Fruit fly (Drosophila melanogaster): ENCODE measurements around the gene Osi17.
A peak's percentile ranks its signal among the peaks of the same experiment; 100 is the strongest.

Osi17 gene

dm6 chr3R:6341668-6342067 lies 30.1 kb downstream of the Osi17 start, which contains the start of gene CG17917:
Gene CG17917, plus strand, starts transcription at chr3R:6341968.
- TF ChIP-seq CG8632 (GFP tag; optimal IDR thresholded peaks at IDR 0.05) (no peak), CG6163 (GFP tag; IDR thresholded peaks at IDR 0.05) (no peak)

- TF ChIP-seq CG11294 (GFP tag; IDR thresholded peaks at IDR 0.05) (no peak), Sox14 (GFP tag; optimal IDR thresholded peaks at IDR 0.05) (no peak)
These were observed 31.1 kb downstream of the Osi17 start, which contains the start of gene CG10298 for dm6 chr3R:6342702-6343101. Gene CG10298, plus strand, starts transcription at chr3R:6343002.

- TF ChIP-seq CG6792 (GFP tag; optimal IDR thresholded peaks at IDR 0.05) (peak; percentile 22), CG8119 (GFP tag; IDR thresholded peaks at IDR 0.05) (peak; percentile 61), svp (GFP tag) (no peak), Smox (GFP tag; optimal IDR thresholded peaks at IDR 0.05) (peak; percentile 27), Ets21C (GFP tag; optimal IDR thresholded peaks at IDR 0.05) (no peak), Sox102F (GFP tag; optimal IDR thresholded peaks at IDR 0.05) (no peak), dsx (GFP tag; optimal IDR thresholded peaks at IDR 0.05; ENCODE audit: poor library complexity, severe bottlenecking) (peak; percentile 13), CG4318 (GFP tag; optimal IDR thresholded peaks at IDR 0.05) (no peak), achi (GFP tag; optimal IDR thresholded peaks at IDR 0.05) (peak; percentile 41), Eip78C (GFP tag) (peak; percentile 60), CG6276 (GFP tag; optimal IDR thresholded peaks at IDR 0.05) (no peak), Blimp-1 (GFP tag; optimal IDR thresholded peaks at IDR 0.05) (no peak), Gug (GFP tag; IDR thresholded peaks at IDR 0.05) (no peak), fkh (GFP tag; optimal IDR thresholded peaks at IDR 0.05) (no peak), spab (GFP tag; optimal IDR thresholded peaks at IDR 0.05) (no peak), topi (GFP tag; optimal IDR thresholded peaks at IDR 0.05) (peak; percentile 35), Hr4 (GFP tag; optimal IDR thresholded peaks at IDR 0.05) (peak; percentile 19), CG10631 (GFP tag; optimal IDR thresholded peaks at IDR 0.05) (peak; percentile 39), Lpt (GFP tag; optimal IDR thresholded peaks at IDR 0.05) (no peak), lz (GFP tag; optimal IDR thresholded peaks at IDR 0.05) (peak; percentile 14), acj6 (GFP tag; optimal IDR thresholded peaks at IDR 0.05) (peak; percentile 52), CG8319 (GFP tag; optimal IDR thresholded peaks at IDR 0.05) (no peak), fd85E (GFP tag; optimal IDR thresholded peaks at IDR 0.05) (no peak), Hr39 (GFP tag; optimal IDR thresholded peaks at IDR 0.05) (peak; percentile 23), Ets96B (tag; optimal IDR thresholded peaks at IDR 0.05) (peak; percentile 27), CG3919 (GFP tag; optimal IDR thresholded peaks at IDR 0.05) (peak; percentile 57), CG8632 (GFP tag; optimal IDR thresholded peaks at IDR 0.05) (peak; percentile 57), Sox15 (GFP tag; optimal IDR thresholded peaks at IDR 0.05) (peak; percentile 15), CG32006 (GFP tag; optimal IDR thresholded peaks at IDR 0.05) (no peak), CG11902 (GFP tag; optimal IDR thresholded peaks at IDR 0.05) (no peak), Hr38 (GFP tag; optimal IDR thresholded peaks at IDR 0.05) (no peak), ss (GFP tag; optimal IDR thresholded peaks at IDR 0.05) (no peak), CG3032 (tag; optimal IDR thresholded peaks at IDR 0.05) (peak; percentile 37), pdm3 (GFP tag; optimal IDR thresholded peaks at IDR 0.05) (peak; percentile 24), CG7368 (GFP tag; optimal IDR thresholded peaks at IDR 0.05) (peak; percentile 32), CG9139 (GFP tag; optimal IDR thresholded peaks at IDR 0.05) (no peak), cyc (GFP tag; optimal IDR thresholded peaks at IDR 0.05) (no peak), CG34406 (GFP tag; optimal IDR thresholded peaks at IDR 0.05) (peak; percentile 58), dac (GFP tag; optimal IDR thresholded peaks at IDR 0.05) (no peak), CG31627 (GFP tag; optimal IDR thresholded peaks at IDR 0.05) (peak; percentile 13), CG16779 (tag; optimal IDR thresholded peaks at IDR 0.05) (no peak), CG11294 (GFP tag; IDR thresholded peaks at IDR 0.05) (no peak), CG11762 (GFP tag; optimal IDR thresholded peaks at IDR 0.05; ENCODE audit: insufficient read depth) (no peak), OdsH (GFP tag; optimal IDR thresholded peaks at IDR 0.05) (peak; percentile 60), CG10669 (GFP tag; optimal IDR thresholded peaks at IDR 0.05) (no peak)
These were observed 32.0 kb downstream of the Osi17 start, which contains the start of gene CG17919 for dm6 chr3R:6343396-6344239. Gene CG17919, plus strand, starts transcription at chr3R:6344029.

All from whole organism, prepupa.